Worm (Caenorhabditis elegans): ENCODE results near the gene ZK262.20.

ce11 chrV:18424471-18424870 lies 10.4 kb downstream of the ZK262.20 start, which contains the start of gene ZK262.4:
- TF ChIP-seq fos-1 (tag; optimal IDR thresholded peaks at IDR 0.05) (no peak), ama-1 (optimal IDR thresholded peaks at IDR 0.05) (no peak), skn-1 (tag; optimal IDR thresholded peaks at IDR 0.05) (no peak), pha-4 (tag; optimal IDR thresholded peaks at IDR 0.05) (no peak), unc-62 (GFP tag; optimal IDR thresholded peaks at IDR 0.05) (no peak), mdl-1 (tag; optimal IDR thresholded peaks at IDR 0.05) (no peak), lin-15B (tag; optimal IDR thresholded peaks at IDR 0.05) (no peak), nhr-23 (tag; optimal IDR thresholded peaks at IDR 0.05) (no peak), hmg-11 (tag; optimal IDR thresholded peaks at IDR 0.05) (no peak), sea-2 (GFP tag; optimal IDR thresholded peaks at IDR 0.05) (no peak), snpc-4 (tag; optimal IDR thresholded peaks at IDR 0.05) (no peak)
